Fruit fly (Drosophila melanogaster) whole organism, adult: ENCODE measurements around the gene Mat89Ba.
A peak's percentile ranks its signal among the peaks of the same experiment; 100 is the strongest.

ENCODE experiments used
- CG11617 ChIP-seq: fragments of 200-800 bp; sonication (Bioruptor generic); optimal IDR thresholded peaks from 2 replicates; lab custom pipeline; 2017; ENCODE audit warnings: mild to moderate bottlenecking, missing biosample characterization, missing genetic modification reagents, missing genetic modification characterization
- CG12768 ChIP-seq: fragments of 200-800 bp; sonication (Bioruptor generic); optimal IDR thresholded peaks from 2 replicates; lab custom pipeline; 2017; ENCODE audit warnings: missing biosample characterization, missing genetic modification characterization, mild to moderate bottlenecking, moderate library complexity, missing genetic modification reagents
- CG14711 ChIP-seq: fragments of 200-800 bp; sonication (Bioruptor generic); optimal IDR thresholded peaks from 2 replicates; lab custom pipeline; 2018; ENCODE audit warnings: missing biosample characterization, mild to moderate bottlenecking, missing genetic modification characterization, moderate library complexity
- CG1620 ChIP-seq: fragments of 200-800 bp; sonication (Bioruptor generic); optimal IDR thresholded peaks from 2 replicates; lab custom pipeline; 2016; ENCODE audit warnings: missing biosample characterization, missing genetic modification characterization
- CG33017 ChIP-seq: fragments of 200-800 bp; sonication (Bioruptor generic); optimal IDR thresholded peaks from 2 replicates; lab custom pipeline; 2018; ENCODE audit warnings: missing biosample characterization, mild to moderate bottlenecking, missing genetic modification characterization, moderate library complexity
- CG5204 ChIP-seq: fragments of 200-800 bp; sonication (Bioruptor generic); optimal IDR thresholded peaks from 2 replicates; lab custom pipeline; 2016; ENCODE audit warnings: missing biosample characterization, missing genetic modification characterization
- CG7045 ChIP-seq: fragments of 200-800 bp; sonication (Bioruptor generic); optimal IDR thresholded peaks from 2 replicates; lab custom pipeline; 2017; ENCODE audit warnings: missing biosample characterization, mild to moderate bottlenecking, missing genetic modification characterization
- CG7101 ChIP-seq: fragments of 200-800 bp; sonication (Bioruptor generic); optimal IDR thresholded peaks from 2 replicates; lab custom pipeline; 2018; ENCODE audit warnings: missing biosample characterization, mild to moderate bottlenecking, missing genetic modification characterization, moderate library complexity
- Clk ChIP-seq: fragments of 200-800 bp; sonication (Bioruptor generic); optimal IDR thresholded peaks from 2 replicates; lab custom pipeline; 2017; ENCODE audit warnings: missing biosample characterization, missing genetic modification characterization
- Crg-1 ChIP-seq: fragments of 200-800 bp; sonication (Bioruptor generic); optimal IDR thresholded peaks from 2 replicates; lab custom pipeline; 2016; ENCODE audit warnings: missing biosample characterization, missing genetic modification characterization
- Hr96 ChIP-seq: fragments of 200-800 bp; sonication (Bioruptor generic); optimal IDR thresholded peaks from 2 replicates; lab custom pipeline; 2016; ENCODE audit warnings: missing biosample characterization, missing genetic modification characterization
- Mnt ChIP-seq: fragments of 200-800 bp; sonication (Bioruptor generic); optimal IDR thresholded peaks from 2 replicates; lab custom pipeline; 2016; ENCODE audit warnings: missing biosample characterization, mild to moderate bottlenecking, missing genetic modification characterization
- bab1 ChIP-seq: fragments of 200-800 bp; sonication (Bioruptor generic); optimal IDR thresholded peaks from 3 replicates; lab custom pipeline; 2019; ENCODE audit warnings: missing biosample characterization, mild to moderate bottlenecking, missing genetic modification characterization, moderate library complexity
- cic ChIP-seq: fragments of 200-800 bp; sonication (Bioruptor generic); optimal IDR thresholded peaks from 2 replicates; lab custom pipeline; 2017; ENCODE audit warnings: missing biosample characterization, mild to moderate bottlenecking, missing genetic modification characterization, moderate library complexity
- cnc ChIP-seq, 2 experiments: fragments of >200 bp; optimal IDR thresholded peaks; 2 replicates each; lab custom pipeline; 2017
- kay ChIP-seq: fragments of 200-800 bp; sonication (Bioruptor generic); peaks from one replicate; lab custom pipeline; 2016; ENCODE audit warnings: missing biosample characterization, missing genetic modification characterization, borderline replicate concordance
- ovo ChIP-seq: fragments of 200-800 bp; sonication (Bioruptor generic); optimal IDR thresholded peaks from 2 replicates; lab custom pipeline; 2016; ENCODE audit warnings: missing biosample characterization, missing genetic modification characterization
- pad ChIP-seq: fragments of 200-800 bp; sonication (Bioruptor generic); optimal IDR thresholded peaks from 3 replicates; lab custom pipeline; 2017; ENCODE audit warnings: missing biosample characterization, missing genetic modification characterization, mild to moderate bottlenecking, moderate library complexity, missing genetic modification reagents
- tj ChIP-seq: fragments of 200-800 bp; sonication (Bioruptor generic); optimal IDR thresholded peaks from 3 replicates; lab custom pipeline; 2017; ENCODE audit warnings: missing biosample characterization, mild to moderate bottlenecking, missing genetic modification characterization, moderate library complexity
- toe ChIP-seq: fragments of 200-800 bp; sonication (Bioruptor generic); optimal IDR thresholded peaks from 2 replicates; lab custom pipeline; 2016; ENCODE audit warnings: missing biosample characterization, missing genetic modification characterization

Mat89Ba gene

dm6 chr3R:16251926-16252287 lies 20.3 kb downstream of the Mat89Ba start:
- TF ChIP-seq cic (GFP tag; lab: Kevin White, UChicago) (no peak), tj (GFP tag; lab: Kevin White, UChicago) (peak; percentile 55)

- no peak for TF ChIP-seq Clk (GFP tag; lab: Kevin White, UChicago)
- peak; percentile 58 for TF ChIP-seq tj (GFP tag; lab: Kevin White, UChicago)
Observed at dm6 chr3R:16251270-16251925, 20.8 kb downstream of the Mat89Ba start.

DNA sequence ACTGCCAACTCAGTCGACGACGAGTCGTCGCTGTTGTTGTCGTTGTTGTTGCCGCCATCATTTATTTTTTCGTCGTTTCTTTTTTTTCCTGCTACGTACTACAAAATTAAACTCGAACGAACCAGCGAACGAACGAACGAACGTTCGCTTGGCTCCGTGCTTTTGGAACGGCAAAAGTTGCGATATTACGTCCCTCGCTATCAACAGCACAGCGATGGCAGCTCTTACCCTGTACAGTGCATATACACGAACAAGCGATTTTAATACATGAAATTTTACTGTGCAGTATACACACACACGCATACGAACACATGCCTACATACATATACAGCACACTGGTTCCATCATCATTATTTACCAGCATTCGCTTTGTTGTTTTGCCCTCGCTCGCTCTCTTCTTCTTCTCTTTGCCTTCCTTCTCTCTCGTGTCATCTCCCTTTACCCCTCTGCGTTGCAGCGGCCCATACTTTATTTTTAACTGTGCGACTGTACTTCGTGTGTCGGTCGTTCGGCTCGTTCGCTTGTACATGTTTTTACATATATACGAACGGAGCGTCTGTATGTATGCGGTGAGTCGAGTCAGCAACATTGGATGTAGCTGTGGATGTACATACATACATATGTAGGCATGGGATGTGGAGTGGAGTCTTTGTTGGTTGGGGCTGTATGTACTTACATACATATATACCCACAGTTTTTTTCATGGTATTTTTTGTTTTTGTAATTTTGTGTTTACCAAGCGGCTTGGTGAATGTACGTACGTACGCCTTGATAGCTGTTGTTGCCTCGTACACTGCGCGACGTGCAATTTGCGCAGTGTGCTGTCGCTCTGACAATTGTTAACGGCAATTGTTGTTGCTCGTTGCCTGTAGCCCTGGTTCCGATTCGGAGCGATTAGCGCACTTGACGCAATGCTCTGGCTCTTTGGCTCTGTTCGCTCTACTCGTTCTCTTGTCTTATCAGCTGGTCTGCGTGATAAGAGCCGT lies 22.1 kb downstream of the Mat89Ba start:
- TF ChIP-seq CG7045 (GFP tag; lab: Kevin White, UChicago) (peak; percentile 41), toe (peak; percentile 69), CG12768 (peak; percentile 72), Clk (GFP tag; lab: Kevin White, UChicago) (peak; percentile 43), Mnt (GFP tag; lab: Kevin White, UChicago) (peak; percentile 84), tj (GFP tag; lab: Kevin White, UChicago) (peak; percentile 98), CG11617 (GFP tag; lab: Kevin White, UChicago) (peak; percentile 58), pad (GFP tag; lab: Kevin White, UChicago) (peak; percentile 97), bab1 (GFP tag; lab: Kevin White, UChicago) (peak; percentile 52), CG14711 (tag; lab: Kevin White, UChicago) (peak; percentile 47), Hr96 (GFP tag; lab: Kevin White, UChicago) (peak; percentile 67), ovo (GFP tag; lab: Kevin White, UChicago) (peak; percentile 37), cic (GFP tag; lab: Kevin White, UChicago) (peak; percentile 94), Crg-1 (peak; percentile 23), kay (peak; percentile 99), CG7101 (tag; lab: Kevin White, UChicago) (peak; percentile 64), cnc (optimal IDR thresholded peaks at IDR 0.05; lab: Kevin White, UChicago) (no peak), CG1620 (GFP tag; lab: Kevin White, UChicago) (peak; percentile 70), CG33017 (tag; lab: Kevin White, UChicago) (peak; percentile 54), CG5204 (peak; percentile 70)

DNA sequence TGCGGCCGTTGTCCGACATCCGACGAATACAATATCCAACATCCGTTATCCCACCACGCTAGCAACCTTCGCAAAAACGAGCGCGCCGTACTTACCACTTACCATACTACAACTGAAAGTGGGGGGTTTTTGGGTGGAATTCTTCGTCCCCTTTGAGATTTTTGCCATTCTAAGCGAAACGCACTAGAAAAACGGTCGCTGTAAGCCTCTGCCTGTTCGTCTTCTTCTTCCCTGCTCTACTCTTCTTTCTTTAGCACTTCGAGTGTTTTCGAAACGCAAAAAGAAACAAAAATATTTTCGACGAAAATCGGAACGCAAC lies 22.7 kb downstream of the Mat89Ba start:
- TF ChIP-seq CG1620 (GFP tag; lab: Kevin White, UChicago) = no peak
- TF ChIP-seq tj (GFP tag; lab: Kevin White, UChicago) = peak; percentile 83
- no peak for TF ChIP-seq cnc (optimal IDR thresholded peaks at IDR 0.05; lab: Kevin White, UChicago)
- no peak for TF ChIP-seq CG14711 (tag; lab: Kevin White, UChicago)
- TF ChIP-seq ovo (GFP tag; lab: Kevin White, UChicago) = no peak
- peak; percentile 15 for TF ChIP-seq CG33017 (tag; lab: Kevin White, UChicago)

dm6 chr3R:16248500-16249025 lies 23.7 kb downstream of the Mat89Ba start:
- no peak for TF ChIP-seq CG7045 (GFP tag; lab: Kevin White, UChicago)

DNA sequence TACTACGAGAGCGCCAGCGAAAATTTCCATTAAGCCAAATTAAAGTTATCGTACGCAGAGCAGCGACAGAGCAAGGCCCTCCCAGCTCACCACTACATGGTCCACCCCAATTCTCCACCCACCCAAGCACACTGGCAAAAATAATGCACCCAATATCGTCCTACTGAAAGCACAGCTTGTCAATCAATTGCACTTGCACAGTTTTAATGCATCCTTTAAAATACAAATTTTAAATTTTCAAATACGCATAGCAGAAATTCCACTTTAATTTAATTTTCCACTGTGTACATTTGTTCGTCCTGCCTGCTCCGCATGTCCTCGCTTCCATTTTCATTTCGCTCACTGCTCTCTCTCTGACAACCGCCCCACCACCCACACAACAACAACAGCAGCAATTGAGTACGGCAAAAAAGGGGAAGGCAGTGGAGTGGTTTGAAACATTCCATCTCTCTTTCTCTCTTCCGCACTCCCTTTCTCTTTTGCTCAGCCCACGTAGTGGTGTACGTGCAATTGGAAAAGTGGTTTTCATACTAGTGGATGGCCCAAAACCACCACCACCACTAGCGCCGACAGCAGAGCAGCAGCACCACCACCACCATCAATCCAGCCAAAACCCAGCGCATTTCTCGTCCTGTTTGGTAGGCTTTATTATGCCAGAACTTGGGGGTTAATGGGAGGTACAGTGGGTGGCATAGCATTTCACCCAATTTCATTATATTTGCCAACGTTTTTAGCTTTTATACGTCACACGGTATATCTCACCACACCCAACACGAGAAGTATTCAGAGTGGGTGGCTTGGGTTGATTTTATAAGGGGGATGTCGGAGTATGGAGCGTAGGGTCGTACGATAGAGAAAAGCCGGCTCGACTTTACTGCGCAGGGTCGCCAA lies 24.4 kb downstream of the Mat89Ba start:
- TF ChIP-seq CG7045 (GFP tag; lab: Kevin White, UChicago) = peak; percentile 93
- TF ChIP-seq Clk (GFP tag; lab: Kevin White, UChicago) = peak; percentile 96
- TF ChIP-seq CG1620 (GFP tag; lab: Kevin White, UChicago) = no peak
- TF ChIP-seq bab1 (GFP tag; lab: Kevin White, UChicago) = no peak
- TF ChIP-seq CG7101 (tag; lab: Kevin White, UChicago) = peak; percentile 75
- peak; percentile 96 for TF ChIP-seq CG12768
- no peak for TF ChIP-seq ovo (GFP tag; lab: Kevin White, UChicago)
- peak; percentile 36 for TF ChIP-seq CG11617 (GFP tag; lab: Kevin White, UChicago)
- peak; percentile 56 for TF ChIP-seq pad (GFP tag; lab: Kevin White, UChicago)
- peak; percentile 74 for TF ChIP-seq CG14711 (tag; lab: Kevin White, UChicago)
- TF ChIP-seq cnc (optimal IDR thresholded peaks at IDR 0.05; lab: Kevin White, UChicago) = no peak
- peak; percentile 91 for TF ChIP-seq toe
- TF ChIP-seq CG5204 = peak; percentile 76
- peak; percentile 62 for TF ChIP-seq CG33017 (tag; lab: Kevin White, UChicago)
- TF ChIP-seq Hr96 (GFP tag; lab: Kevin White, UChicago) = peak; percentile 59
- TF ChIP-seq tj (GFP tag; lab: Kevin White, UChicago) = peak; percentile 15
